Worm (Caenorhabditis elegans): ENCODE results near the gene F55F3.4.
A peak's percentile ranks its signal among the peaks of the same experiment; 100 is the strongest.

Gene F55F3.4

DNA sequence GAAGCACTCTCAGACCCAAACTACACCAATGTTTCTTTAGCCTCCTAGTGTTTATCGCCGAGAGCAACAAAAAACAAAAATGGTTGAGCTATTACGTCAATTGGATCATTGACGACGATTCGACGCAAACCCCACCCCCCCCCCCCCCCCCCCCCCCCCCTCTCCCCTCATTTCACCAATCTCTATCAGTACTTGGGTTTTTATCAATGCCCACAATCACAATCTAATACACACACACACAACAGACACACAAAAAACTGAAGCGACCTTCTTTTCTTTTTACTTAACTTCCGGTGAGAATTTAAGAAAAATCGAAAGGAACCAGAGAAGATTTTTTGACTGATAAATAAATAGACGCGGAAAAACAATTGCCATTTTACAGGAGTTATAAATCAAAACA, 9.9 kb upstream of the F55F3.4 start:
- TF ChIP-seq daf-16 (GFP tag; optimal IDR thresholded peaks at IDR 0.05), result no peak
- TF ChIP-seq daf-16 (tag; optimal IDR thresholded peaks at IDR 0.05), result peak; percentile 15
- 0 out of 2 replicates have a peak, but pooled peaks have one; percentile 7 for TF ChIP-seq dmd-6 (GFP tag; IDR thresholded peaks at IDR 0.05)
- TF ChIP-seq pqm-1 (tag; optimal IDR thresholded peaks at IDR 0.05), result peak; percentile 26
- TF ChIP-seq ama-1 (optimal IDR thresholded peaks at IDR 0.05), result peak; percentile 23
- peak; percentile 83 for TF ChIP-seq set-16 (GFP tag; IDR thresholded peaks at IDR 0.05)
- TF ChIP-seq lin-1 (GFP tag; IDR thresholded peaks at IDR 0.05), result 0 out of 2 replicates have a peak, but pooled peaks have one; percentile 28
- no peak for TF ChIP-seq dve-1 (tag; optimal IDR thresholded peaks at IDR 0.05; ENCODE audit: insufficient read depth)
- no peak for TF ChIP-seq tag-97 (GFP tag; IDR thresholded peaks at IDR 0.05)
- TF ChIP-seq hlh-11 (tag; optimal IDR thresholded peaks at IDR 0.05), result peak; percentile 44
- TF ChIP-seq dpl-1 (GFP tag; optimal IDR thresholded peaks at IDR 0.05), result no peak
- TF ChIP-seq nhr-28 (tag; optimal IDR thresholded peaks at IDR 0.05), result peak; percentile 65
- TF ChIP-seq unc-62 (GFP tag; optimal IDR thresholded peaks at IDR 0.05 in 1 of 2), result peak in 1 of 2 experiments; percentile 78
- TF ChIP-seq unc-62 (tag; optimal IDR thresholded peaks at IDR 0.05), result no peak
- TF ChIP-seq mxl-3 (GFP tag; optimal IDR thresholded peaks at IDR 0.05), result no peak

DNA sequence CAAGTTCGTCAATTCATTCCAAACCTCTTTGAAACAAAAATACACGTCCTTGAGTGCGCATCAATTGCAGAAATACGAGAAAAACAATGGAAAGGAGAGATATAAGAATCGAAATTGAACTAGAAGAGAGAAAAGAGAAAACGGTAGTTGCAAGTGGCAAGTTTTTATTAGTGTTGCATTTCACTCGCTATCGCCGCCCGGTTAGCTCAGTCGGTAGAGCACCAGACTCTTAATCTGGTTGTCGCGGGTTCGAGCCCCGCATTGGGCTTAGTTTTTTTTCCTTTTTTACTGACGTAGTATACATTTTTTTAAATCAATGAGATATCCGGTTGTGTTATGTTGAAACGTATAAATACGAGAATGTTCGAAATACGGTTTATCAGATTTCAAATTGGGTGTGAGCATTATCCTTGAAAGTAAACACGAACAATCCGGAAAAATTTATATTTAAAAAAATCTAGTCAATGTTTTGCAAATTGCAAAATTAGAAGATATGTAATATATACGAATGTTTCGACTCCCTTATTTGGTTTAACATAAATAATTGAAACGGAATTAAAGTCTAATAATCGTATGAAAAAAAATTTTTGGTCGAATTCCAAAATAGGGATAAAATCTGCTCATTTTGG, 3.8 kb upstream of the F55F3.4 start:
- TF ChIP-seq hmg-1.1 (GFP tag; IDR thresholded peaks at IDR 0.05), result peak; percentile 65
- peak; percentile 15 for TF ChIP-seq sdz-12 (GFP tag; optimal IDR thresholded peaks at IDR 0.05)
- TF ChIP-seq zip-11 (GFP tag; IDR thresholded peaks at IDR 0.05), result no peak
- TF ChIP-seq nhr-10 (tag; optimal IDR thresholded peaks at IDR 0.05), result no peak
- TF ChIP-seq gei-8 (GFP tag; optimal IDR thresholded peaks at IDR 0.05), result no peak
- TF ChIP-seq egl-43 (GFP tag; IDR thresholded peaks at IDR 0.05), result no peak; the same call in 1 of the 2 replicates
- 0 out of 2 replicates have a peak, but pooled peaks have one; percentile 58 for TF ChIP-seq daf-19 (GFP tag; conservative IDR thresholded peaks at IDR 0.05)
- no peak for TF ChIP-seq lin-39 (tag; optimal IDR thresholded peaks at IDR 0.05)
- no peak for TF ChIP-seq R02D3.7 (tag; optimal IDR thresholded peaks at IDR 0.05)
- no peak for TF ChIP-seq nhr-77 (tag; optimal IDR thresholded peaks at IDR 0.05)
- peak; percentile 73; the same call in 1 of the 2 replicates for TF ChIP-seq ceh-20 (GFP tag; IDR thresholded peaks at IDR 0.05)
- TF ChIP-seq pha-4 (GFP tag; IDR thresholded peaks at IDR 0.05), result peak; percentile 82
- no peak for TF ChIP-seq pha-4 (tag; optimal IDR thresholded peaks at IDR 0.05)
- peak; percentile 82 to 86; a peak in 3 of 4 replicates for TF ChIP-seq madf-5 (GFP tag; IDR thresholded peaks at IDR 0.05)
- peak; percentile 59; the same call in 1 of the 2 replicates for TF ChIP-seq Y48G9A.11 (GFP tag; IDR thresholded peaks at IDR 0.05)
- peak; percentile 74; the same call in 1 of the 2 replicates for TF ChIP-seq D1046.2 (GFP tag; IDR thresholded peaks at IDR 0.05)
- peak; percentile 39 for TF ChIP-seq rbr-2 (tag; optimal IDR thresholded peaks at IDR 0.05)
- TF ChIP-seq snpc-1.2 (GFP tag; IDR thresholded peaks at IDR 0.05), result peak; percentile 82
- peak; percentile 4 for TF ChIP-seq nhr-28 (tag; optimal IDR thresholded peaks at IDR 0.05)
- TF ChIP-seq ZK546.5 (tag; optimal IDR thresholded peaks at IDR 0.05), result no peak
- peak; percentile 88 for TF ChIP-seq F26F4.8 (GFP tag; conservative IDR thresholded peaks at IDR 0.05)
- TF ChIP-seq dmd-6 (GFP tag; IDR thresholded peaks at IDR 0.05), result peak; percentile 44
- TF ChIP-seq fkh-10 (GFP tag; optimal IDR thresholded peaks at IDR 0.05), result no peak
- peak; percentile 70 for TF ChIP-seq duxl-1 (tag; optimal IDR thresholded peaks at IDR 0.05; ENCODE audit: poor library complexity)
- TF ChIP-seq Y5F2A.4 (GFP tag; optimal IDR thresholded peaks at IDR 0.05), result peak; percentile 7
- peak; percentile 24; the same call in 1 of the 2 replicates for TF ChIP-seq php-3 (GFP tag; IDR thresholded peaks at IDR 0.05)
- TF ChIP-seq mep-1 (tag; optimal IDR thresholded peaks at IDR 0.05), result no peak
- TF ChIP-seq tra-1 (GFP tag; IDR thresholded peaks at IDR 0.05), result peak; percentile 87
- TF ChIP-seq lin-1 (GFP tag; IDR thresholded peaks at IDR 0.05), result 0 out of 2 replicates have a peak, but pooled peaks have one; percentile 48
- TF ChIP-seq ctbp-1 (GFP tag; IDR thresholded peaks at IDR 0.05), result peak; percentile 74
- no peak for TF ChIP-seq pqm-1 (tag; optimal IDR thresholded peaks at IDR 0.05)
- TF ChIP-seq ceh-44 (GFP tag; IDR thresholded peaks at IDR 0.05), result peak; percentile 36; the same call in 1 of the 2 replicates
- no peak for TF ChIP-seq ama-1 (optimal IDR thresholded peaks at IDR 0.05)
- no peak for TF ChIP-seq aly-2 (tag; optimal IDR thresholded peaks at IDR 0.05)
- no peak for TF ChIP-seq skn-1 (tag; optimal IDR thresholded peaks at IDR 0.05)
- no peak for TF ChIP-seq nhr-11 (tag; optimal IDR thresholded peaks at IDR 0.05)
- TF ChIP-seq nhr-6 (tag; optimal IDR thresholded peaks at IDR 0.05), result peak; percentile 41
- TF ChIP-seq F44E2.7 (GFP tag; IDR thresholded peaks at IDR 0.05), result no peak; the same call in 1 of the 2 replicates
- TF ChIP-seq mes-2 (tag; optimal IDR thresholded peaks at IDR 0.05; ENCODE audit: poor library complexity, severe bottlenecking), result no peak
